Worm (Caenorhabditis elegans) whole organism, midembryonic: Measurements from ENCODE around the gene rnf-5.

Source experiments
- T22C8.4 ChIP-seq: fragments of 200-800 bp; sonication (Bioruptor generic); IDR thresholded peaks from 2 replicates; pipeline ENCODE4 v1.3.6; 2022; ENCODE audit warnings: missing genetic modification characterization, missing compliant biosample characterization
- cog-1 ChIP-seq: sonication (generic microtip); optimal IDR thresholded peaks from 2 replicates; lab custom pipeline; 2016; ENCODE audit warnings: missing genetic modification characterization, missing compliant biosample characterization
- flt-1 ChIP-seq: fragments of 200-800 bp; sonication (Bioruptor generic); IDR thresholded peaks from 2 replicates; pipeline ENCODE4 v1.3.6; 2022; ENCODE audit warnings: missing genetic modification characterization, missing compliant biosample characterization
- klf-2 ChIP-seq: fragments of 200-800 bp; sonication (Bioruptor generic); conservative IDR thresholded peaks from 2 replicates; pipeline ENCODE4 v1.3.6; 2022; ENCODE audit warnings: missing genetic modification reagents, missing genetic modification characterization, missing compliant biosample characterization
- med-1 ChIP-seq: sonication (generic microtip); optimal IDR thresholded peaks from 2 replicates; lab custom pipeline; 2017; ENCODE audit warnings: missing genetic modification characterization, mild to moderate bottlenecking, missing compliant biosample characterization, antibody characterized with exemption, missing genetic modification reagents; ENCODE audit not compliant: insufficient read depth
- ref-1 ChIP-seq: fragments of 200-800 bp; sonication (Bioruptor generic); conservative IDR thresholded peaks from 2 replicates; pipeline ENCODE4 v1.3.6; 2022; ENCODE audit warnings: missing genetic modification reagents, missing genetic modification characterization, missing compliant biosample characterization
- tab-1 ChIP-seq: fragments of 200-800 bp; sonication (Bioruptor generic); IDR thresholded peaks from 2 replicates; pipeline ENCODE4 v1.3.6; 2022; ENCODE audit warnings: missing genetic modification characterization, missing compliant biosample characterization
- ztf-23 ChIP-seq: fragments of 200-800 bp; sonication (Bioruptor generic); IDR thresholded peaks from 2 replicates; pipeline ENCODE4 v1.3.6; 2022; ENCODE audit warnings: missing genetic modification reagents, missing genetic modification characterization, missing compliant biosample characterization
- ztf-29 ChIP-seq: fragments of 200-800 bp; sonication (Bioruptor generic); IDR thresholded peaks from 2 replicates; pipeline ENCODE4 v1.3.6; 2022; ENCODE audit warnings: missing genetic modification reagents, missing genetic modification characterization, missing compliant biosample characterization

rnf-5 gene

ce11 chrIII:4131814-4132555 is 34.7 kb downstream of the rnf-5 start:
- no peak for TF ChIP-seq tab-1 (GFP tag; lab: Robert Waterston, UW)
- no peak for TF ChIP-seq cog-1
- no peak for TF ChIP-seq klf-2 (GFP tag; lab: Robert Waterston, UW)
- no peak for TF ChIP-seq ref-1 (GFP tag; lab: Robert Waterston, UW)
- TF ChIP-seq med-1 (GFP tag; lab: Kevin White, UChicago): no peak

DNA sequence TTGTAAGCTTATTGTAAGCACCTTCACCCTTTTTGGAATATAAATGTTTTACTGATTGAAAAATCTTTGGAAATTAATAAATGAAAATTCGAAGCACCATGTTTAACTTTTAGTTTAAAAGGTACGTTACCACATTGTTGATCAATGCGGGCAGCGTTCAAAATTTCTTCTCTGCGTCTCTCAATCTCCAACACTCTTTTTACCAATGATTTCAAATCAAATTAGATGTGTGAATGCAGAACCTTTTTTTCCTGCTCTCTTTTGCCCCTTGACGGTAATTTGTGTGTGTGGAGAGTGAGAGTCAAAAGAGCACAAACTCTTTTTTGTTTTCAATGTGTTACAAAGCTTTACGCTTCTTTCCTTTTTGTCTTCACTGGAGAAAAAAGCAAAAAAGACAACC is 42.7 kb downstream of the rnf-5 start:
- TF ChIP-seq tab-1 (GFP tag; lab: Robert Waterston, UW): no peak
- TF ChIP-seq ztf-29 (GFP tag; lab: Robert Waterston, UW): no peak
- no peak for TF ChIP-seq flt-1
- no peak for TF ChIP-seq ztf-23 (GFP tag; lab: Robert Waterston, UW)
- no peak for TF ChIP-seq cog-1
- TF ChIP-seq klf-2 (GFP tag; lab: Robert Waterston, UW): no peak

DNA sequence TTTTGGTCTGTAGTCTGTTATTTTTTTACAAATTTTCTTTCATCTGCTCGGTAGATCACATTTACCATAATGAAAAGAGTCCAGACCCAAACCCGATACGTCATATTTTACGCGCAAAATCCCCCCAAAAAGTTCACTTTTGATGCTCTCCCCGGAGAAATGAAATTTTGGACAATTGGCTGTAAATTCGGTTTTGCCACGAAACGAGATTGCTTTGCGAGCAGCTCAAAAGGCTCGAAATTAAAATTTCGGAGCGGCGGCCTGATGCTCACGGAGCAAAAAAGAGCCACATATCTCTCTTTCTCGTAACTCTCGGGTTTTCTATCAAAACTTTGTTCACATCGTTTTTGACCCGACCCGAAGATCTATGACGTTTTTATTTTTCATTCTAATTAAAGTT is 43.4 kb downstream of the rnf-5 start:
- TF ChIP-seq cog-1 (no peak), ztf-23 (GFP tag; lab: Robert Waterston, UW) (no peak), flt-1 (no peak), T22C8.4 (GFP tag; lab: Robert Waterston, UW) (no peak), tab-1 (GFP tag; lab: Robert Waterston, UW) (no peak), ztf-29 (GFP tag; lab: Robert Waterston, UW) (no peak), ref-1 (GFP tag; lab: Robert Waterston, UW) (no peak), klf-2 (GFP tag; lab: Robert Waterston, UW) (no peak)

DNA sequence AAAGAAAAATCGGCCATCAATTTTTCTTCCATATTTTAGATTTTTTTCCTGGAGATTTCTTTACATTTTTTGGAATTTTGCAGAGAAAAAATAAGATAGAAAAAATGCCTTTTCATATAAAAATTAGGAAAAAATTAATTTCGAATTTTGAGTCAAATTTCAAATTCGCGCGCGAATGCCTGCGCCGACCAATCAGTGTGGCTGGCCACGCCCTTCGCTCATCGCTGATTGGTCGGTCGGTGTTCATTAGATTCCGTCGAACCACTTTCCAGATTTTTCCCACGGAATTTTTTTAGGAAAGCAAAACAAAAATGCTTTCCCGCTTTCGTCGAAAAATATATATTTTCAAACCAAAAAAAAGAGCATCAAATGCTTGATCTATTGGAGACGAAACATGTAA is 46.3 kb downstream of the rnf-5 start:
- no peak for TF ChIP-seq med-1 (GFP tag; lab: Kevin White, UChicago)
- no peak for TF ChIP-seq flt-1
- TF ChIP-seq cog-1: no peak
- TF ChIP-seq ref-1 (GFP tag; lab: Robert Waterston, UW): no peak
- TF ChIP-seq ztf-23 (GFP tag; lab: Robert Waterston, UW): no peak

DNA sequence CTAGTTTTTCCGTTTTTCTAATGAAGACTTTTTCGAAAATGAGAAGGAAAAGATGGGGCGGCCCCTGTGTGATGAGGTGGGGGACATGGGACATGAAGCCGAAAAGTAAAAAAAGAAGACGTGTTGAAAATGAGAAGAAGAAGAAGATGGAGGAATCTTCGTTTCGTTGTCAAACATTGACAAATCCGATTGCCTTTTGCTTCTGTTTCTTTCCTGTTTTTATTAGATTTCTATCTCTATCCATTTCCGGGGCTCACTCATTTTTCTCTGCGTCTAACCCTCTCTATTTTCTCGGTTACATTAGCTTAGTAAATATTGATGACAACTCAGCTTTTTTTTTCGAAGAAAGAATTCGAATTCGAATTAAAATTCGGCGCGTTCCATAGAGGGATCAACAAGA is 46.9 kb downstream of the rnf-5 start:
- TF ChIP-seq klf-2 (GFP tag; lab: Robert Waterston, UW) (no peak), ztf-23 (GFP tag; lab: Robert Waterston, UW) (no peak), flt-1 (no peak), cog-1 (no peak), ref-1 (GFP tag; lab: Robert Waterston, UW) (no peak), ztf-29 (GFP tag; lab: Robert Waterston, UW) (no peak), T22C8.4 (GFP tag; lab: Robert Waterston, UW) (no peak), med-1 (GFP tag; lab: Kevin White, UChicago) (no peak), tab-1 (GFP tag; lab: Robert Waterston, UW) (no peak)

DNA sequence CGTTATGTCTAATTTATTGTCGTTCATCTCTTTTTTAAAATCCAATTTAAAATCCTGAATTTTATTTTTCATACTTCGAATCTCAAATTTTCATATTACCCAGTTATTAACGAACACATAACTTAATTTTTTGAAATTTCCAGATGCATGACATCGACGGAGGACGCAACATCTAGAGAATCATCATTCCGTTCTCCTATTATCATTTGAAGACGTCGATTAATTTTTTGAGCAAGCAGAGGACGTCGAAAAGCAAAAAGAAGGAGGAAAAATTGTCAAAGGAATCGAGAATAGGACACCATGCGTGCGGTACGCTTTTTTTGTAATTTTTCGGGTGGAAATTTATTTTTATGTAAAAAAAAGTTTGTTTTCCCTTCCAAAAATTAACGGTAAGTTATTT is 51.6 kb downstream of the rnf-5 start, which contains the start of gene unc-103:
unc-103 (plus strand) TSS at position 301 of the 400 bp plus-strand sequence.
- TF ChIP-seq klf-2 (GFP tag; lab: Robert Waterston, UW): no peak
- TF ChIP-seq ref-1 (GFP tag; lab: Robert Waterston, UW): no peak
- TF ChIP-seq ztf-23 (GFP tag; lab: Robert Waterston, UW): no peak
- TF ChIP-seq T22C8.4 (GFP tag; lab: Robert Waterston, UW): no peak
- TF ChIP-seq tab-1 (GFP tag; lab: Robert Waterston, UW): no peak
- no peak for TF ChIP-seq cog-1
- no peak for TF ChIP-seq flt-1
- no peak for TF ChIP-seq ztf-29 (GFP tag; lab: Robert Waterston, UW)
- TF ChIP-seq med-1 (GFP tag; lab: Kevin White, UChicago): no peak
